Worm (Caenorhabditis elegans) whole organism, L4 larva: ENCODE results near the gene Y46D2A.1.

ENCODE experiments used
- F10B5.3 ChIP-seq: sonication (generic microtip); optimal IDR thresholded peaks from 2 replicates; lab custom pipeline; 2016; ENCODE audit warnings: mild to moderate bottlenecking, missing genetic modification characterization, missing compliant biosample characterization
- T20F7.1 ChIP-seq: fragments of 200-800 bp; sonication (Bioruptor generic); optimal IDR thresholded peaks from 2 replicates; lab custom pipeline; 2018; ENCODE audit warnings: mild to moderate bottlenecking, missing genetic modification characterization, missing compliant biosample characterization
- T26A8.4 ChIP-seq: fragments of 200-800 bp; sonication (Bioruptor generic); IDR thresholded peaks from 2 replicates; pipeline ENCODE4 v1.3.6; 2022; ENCODE audit warnings: missing genetic modification characterization, missing compliant biosample characterization
- Y105C5A.15 ChIP-seq: fragments of 200-800 bp; sonication (Bioruptor generic); IDR thresholded peaks from 2 replicates; pipeline ENCODE4 v1.3.6; 2022; ENCODE audit warnings: missing genetic modification characterization, missing compliant biosample characterization
- Y48G9A.11 ChIP-seq: fragments of 200-800 bp; sonication (Bioruptor generic); IDR thresholded peaks from 2 replicates; pipeline ENCODE4 v1.3.6; 2022; ENCODE audit warnings: missing genetic modification reagents, missing genetic modification characterization, missing compliant biosample characterization
- Y5F2A.4 ChIP-seq: fragments of 200-800 bp; sonication (Bioruptor generic); optimal IDR thresholded peaks from 2 replicates; lab custom pipeline; 2018; ENCODE audit warnings: mild to moderate bottlenecking, missing genetic modification characterization, missing compliant biosample characterization
- Y75B8A.6 ChIP-seq: fragments of 200-800 bp; sonication (Bioruptor generic); IDR thresholded peaks from 2 replicates; pipeline ENCODE4 v1.3.6; 2022; ENCODE audit warnings: missing genetic modification reagents, missing genetic modification characterization, missing compliant biosample characterization
- aly-2 ChIP-seq: sonication (generic microtip); optimal IDR thresholded peaks from 2 replicates; lab custom pipeline; 2018; ENCODE audit warnings: missing biosample characterization, missing genetic modification characterization
- arid-1 ChIP-seq: fragments of 200-800 bp; sonication (Bioruptor generic); conservative IDR thresholded peaks from 2 replicates; pipeline ENCODE4 v1.3.6; 2022; ENCODE audit warnings: missing genetic modification reagents, missing genetic modification characterization, missing compliant biosample characterization
- ceh-62 ChIP-seq: sonication (generic microtip); optimal IDR thresholded peaks from 2 replicates; lab custom pipeline; 2017; ENCODE audit warnings: missing biosample characterization, missing genetic modification characterization
- ceh-82 ChIP-seq: sonication (generic microtip); optimal IDR thresholded peaks from 2 replicates; lab custom pipeline; 2017; ENCODE audit warnings: missing biosample characterization, missing genetic modification characterization
- ces-1 ChIP-seq: fragments of 150-350 bp; sonication (generic microtip); optimal IDR thresholded peaks from 4 replicates; lab custom pipeline; 2014; ENCODE audit warnings: missing biosample characterization, missing genetic modification reagents, missing genetic modification characterization
- cey-2 ChIP-seq: sonication (generic microtip); optimal IDR thresholded peaks from 3 replicates; lab custom pipeline; 2017; ENCODE audit warnings: missing genetic modification characterization, mild to moderate bottlenecking, missing compliant biosample characterization, antibody characterized with exemption, borderline replicate concordance; ENCODE audit not compliant: insufficient read depth
- ctbp-1 ChIP-seq: fragments of 200-800 bp; sonication (Bioruptor generic); IDR thresholded peaks from 2 replicates; pipeline ENCODE4 v1.3.6; 2022; ENCODE audit warnings: missing genetic modification reagents, missing genetic modification characterization, missing compliant biosample characterization
- daf-16 ChIP-seq, 3 experiments: sonication (generic microtip); optimal IDR thresholded peaks; 2 replicates each; lab custom pipeline; 2016 to 2017; ENCODE audit warnings: missing genetic modification characterization in 3 of 3, missing genetic modification reagents in 3 of 3, mild to moderate bottlenecking in 2 of 3, missing compliant biosample characterization in 2 of 3, missing biosample characterization in 1 of 3, moderate library complexity in 1 of 3
- duxl-1 ChIP-seq: sonication (generic microtip); optimal IDR thresholded peaks from 2 replicates; lab custom pipeline; 2016; ENCODE audit warnings: mild to moderate bottlenecking, missing genetic modification characterization, moderate library complexity, missing compliant biosample characterization; ENCODE audit not compliant: poor library complexity
- fkh-10 ChIP-seq: fragments of 150-350 bp; optimal IDR thresholded peaks from 2 replicates; lab custom pipeline; 2014; ENCODE audit warnings: missing biosample characterization, missing genetic modification reagents, missing genetic modification characterization
- gei-8 ChIP-seq: fragments of 200-800 bp; sonication (Bioruptor generic); optimal IDR thresholded peaks from 2 replicates; lab custom pipeline; 2018; ENCODE audit warnings: mild to moderate bottlenecking, missing genetic modification characterization, missing compliant biosample characterization
- hlh-11 ChIP-seq: fragments of 200-800 bp; sonication (Bioruptor generic); optimal IDR thresholded peaks from 2 replicates; lab custom pipeline; 2018; ENCODE audit warnings: mild to moderate bottlenecking, missing genetic modification characterization, missing compliant biosample characterization
- lim-7 ChIP-seq: fragments of 200-800 bp; sonication (Bioruptor generic); IDR thresholded peaks from 2 replicates; pipeline ENCODE4 v1.3.6; 2022; ENCODE audit warnings: missing genetic modification characterization, missing compliant biosample characterization
- lin-29 ChIP-seq: fragments of 200-800 bp; sonication (Bioruptor generic); IDR thresholded peaks from 2 replicates; pipeline ENCODE4 v1.3.6; 2022; ENCODE audit warnings: missing genetic modification reagents, missing genetic modification characterization, missing compliant biosample characterization
- lin-39 ChIP-seq: fragments of 150-350 bp; optimal IDR thresholded peaks from 2 replicates; lab custom pipeline; 2014; ENCODE audit warnings: missing biosample characterization, missing genetic modification reagents, missing genetic modification characterization
- lir-3 ChIP-seq: sonication (generic microtip); optimal IDR thresholded peaks from 2 replicates; lab custom pipeline; 2016; ENCODE audit warnings: mild to moderate bottlenecking, missing genetic modification characterization, missing compliant biosample characterization
- lsy-2 ChIP-seq, 2 experiments: fragments of 150-350 bp in 1 of 2; sonication (generic microtip) in 1 of 2; optimal IDR thresholded peaks; 2 replicates each; lab custom pipeline; 2014 to 2017; ENCODE audit warnings: missing biosample characterization in 2 of 2, missing genetic modification characterization in 2 of 2
- mes-2 ChIP-seq: sonication (generic microtip); optimal IDR thresholded peaks from 2 replicates; lab custom pipeline; 2016; ENCODE audit warnings: missing genotype, mild to moderate bottlenecking, missing genetic modification characterization, missing compliant biosample characterization; ENCODE audit not compliant: poor library complexity, severe bottlenecking
- mxl-2 ChIP-seq: fragments of 200-800 bp; sonication (Bioruptor generic); conservative IDR thresholded peaks from 2 replicates; pipeline ENCODE4 v1.3.6; 2022; ENCODE audit warnings: missing genetic modification reagents, missing genetic modification characterization, missing compliant biosample characterization
- mxl-3 ChIP-seq: fragments of 200-800 bp; sonication (Bioruptor generic); optimal IDR thresholded peaks from 2 replicates; lab custom pipeline; 2018; ENCODE audit warnings: mild to moderate bottlenecking, missing genetic modification characterization, missing compliant biosample characterization
- nhr-111 ChIP-seq: fragments of 200-800 bp; sonication (Bioruptor generic); optimal IDR thresholded peaks from 2 replicates; lab custom pipeline; 2018; ENCODE audit warnings: mild to moderate bottlenecking, missing genetic modification characterization, missing compliant biosample characterization
- nhr-237 ChIP-seq: sonication (generic microtip); optimal IDR thresholded peaks from 2 replicates; lab custom pipeline; 2017; ENCODE audit warnings: missing biosample characterization, missing genetic modification characterization
- nhr-42 ChIP-seq: fragments of 200-800 bp; sonication (Bioruptor generic); IDR thresholded peaks from 2 replicates; pipeline ENCODE4 v1.3.6; 2022; ENCODE audit warnings: missing genetic modification characterization, missing compliant biosample characterization
- nhr-76 ChIP-seq: fragments of 150-350 bp; optimal IDR thresholded peaks from 2 replicates; lab custom pipeline; 2014; ENCODE audit warnings: missing biosample characterization, missing genetic modification characterization
- nhr-77 ChIP-seq: fragments of 150-350 bp; optimal IDR thresholded peaks from 2 replicates; lab custom pipeline; 2014; ENCODE audit warnings: missing biosample characterization, missing genetic modification characterization
- rbr-2 ChIP-seq: sonication (generic microtip); optimal IDR thresholded peaks from 2 replicates; lab custom pipeline; 2016; ENCODE audit warnings: missing genotype, missing genetic modification characterization, missing compliant biosample characterization
- sdz-12 ChIP-seq: fragments of 200-800 bp; sonication (Bioruptor generic); optimal IDR thresholded peaks from 2 replicates; lab custom pipeline; 2018; ENCODE audit warnings: mild to moderate bottlenecking, missing genetic modification characterization, missing compliant biosample characterization
- skn-1 ChIP-seq: fragments of 150-350 bp; optimal IDR thresholded peaks from 2 replicates; lab custom pipeline; 2014; ENCODE audit warnings: missing biosample characterization, missing genetic modification characterization
- snpc-4 ChIP-seq: fragments of 150-350 bp; optimal IDR thresholded peaks from 2 replicates; lab custom pipeline; 2014; ENCODE audit warnings: missing biosample characterization, missing genetic modification characterization
- spr-3 ChIP-seq: fragments of 200-800 bp; sonication (Bioruptor generic); optimal IDR thresholded peaks from 2 replicates; lab custom pipeline; 2018; ENCODE audit warnings: mild to moderate bottlenecking, missing genetic modification characterization, missing compliant biosample characterization
- unc-130 ChIP-seq: sonication (generic microtip); optimal IDR thresholded peaks from 2 replicates; lab custom pipeline; 2016; ENCODE audit warnings: missing genetic modification reagents, missing genetic modification characterization, missing compliant biosample characterization
- unc-39 ChIP-seq: sonication (generic microtip); optimal IDR thresholded peaks from 2 replicates; lab custom pipeline; 2017; ENCODE audit warnings: missing biosample characterization, missing genetic modification characterization
- zfp-2 ChIP-seq: sonication (generic microtip); optimal IDR thresholded peaks from 2 replicates; lab custom pipeline; 2016; ENCODE audit warnings: mild to moderate bottlenecking, missing genetic modification characterization, missing compliant biosample characterization
- zip-11 ChIP-seq: fragments of 200-800 bp; sonication (Bioruptor generic); IDR thresholded peaks from 2 replicates; pipeline ENCODE4 v1.3.6; 2022; ENCODE audit warnings: missing genetic modification characterization, missing compliant biosample characterization
- ztf-11 ChIP-seq: fragments of 150-350 bp; optimal IDR thresholded peaks from 2 replicates; lab custom pipeline; 2014; ENCODE audit warnings: missing biosample characterization, missing genetic modification characterization

Gene Y46D2A.1

ce11 chrII:3367100-3367499 lies 44.7 kb downstream of the Y46D2A.1 start, which contains the start of gene Y49F6C.6:
Gene Y49F6C.6, minus strand, starts transcription at chrII:3367200.
- no peak for TF ChIP-seq daf-16 (GFP tag; optimal IDR thresholded peaks at IDR 0.05; lab: Kevin White, UChicago)
- no peak for TF ChIP-seq daf-16 (tag; optimal IDR thresholded peaks at IDR 0.05; lab: Kevin White, UChicago)
- no peak for TF ChIP-seq ztf-11 (tag; lab: Kevin White, UChicago)
- no peak for TF ChIP-seq ctbp-1 (GFP tag; lab: Robert Waterston, UW)

- TF ChIP-seq T20F7.1 (GFP tag; lab: Kevin White, UChicago) (no peak), nhr-76 (tag; lab: Kevin White, UChicago) (no peak), gei-8 (no peak), lim-7 (GFP tag; lab: Robert Waterston, UW) (no peak), zip-11 (no peak), lin-29 (GFP tag; lab: Robert Waterston, UW) (no peak), ceh-82 (tag; lab: Kevin White, UChicago) (no peak), F10B5.3 (tag; lab: Kevin White, UChicago) (no peak), mxl-2 (GFP tag; lab: Robert Waterston, UW) (no peak), cey-2 (tag; lab: Kevin White, UChicago) (no peak), skn-1 (tag; lab: Kevin White, UChicago) (no peak), lin-39 (tag; lab: Kevin White, UChicago) (no peak), zfp-2 (tag; lab: Kevin White, UChicago) (no peak), sdz-12 (GFP tag; lab: Kevin White, UChicago) (no peak), Y75B8A.6 (no peak), spr-3 (GFP tag; lab: Kevin White, UChicago) (no peak), unc-130 (GFP tag; lab: Kevin White, UChicago) (no peak)
These were observed 45.7 kb downstream of the Y46D2A.1 start, which contains the start of gene Y49F6C.7 for ce11 chrII:3368097-3368496. Gene Y49F6C.7, minus strand, starts transcription at chrII:3368197.

DNA sequence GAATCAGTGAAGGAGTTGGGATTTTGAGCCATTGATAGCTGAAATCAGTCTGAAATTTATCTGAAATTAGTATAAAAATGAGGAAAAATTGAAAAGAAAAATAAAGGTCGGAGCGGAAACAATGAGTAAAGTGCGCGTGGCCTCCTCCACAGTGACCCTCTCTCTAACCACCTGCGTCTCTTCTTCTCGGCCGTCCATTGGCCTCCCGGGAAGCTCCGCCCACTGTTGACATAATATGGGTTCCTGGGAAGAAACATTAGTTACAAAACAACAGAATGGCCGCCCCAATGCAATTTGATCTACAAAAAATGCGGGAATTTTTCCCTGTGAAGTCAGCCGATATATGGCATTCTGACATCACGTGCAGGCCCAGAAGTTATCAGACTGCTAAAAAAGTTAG lies 47.7 kb downstream of the Y46D2A.1 start, which contains the start of gene Y49F6C.8:
Gene Y49F6C.8 (minus strand): TSS at position 51 of the 400 bp plus-strand sequence.
- TF ChIP-seq duxl-1 (tag; lab: Kevin White, UChicago) (peak; percentile 97), ces-1 (no peak), nhr-77 (tag; lab: Kevin White, UChicago) (no peak), hlh-11 (tag; lab: Kevin White, UChicago) (no peak)

ce11 chrII:3371010-3371409 lies 48.7 kb downstream of the Y46D2A.1 start, which contains the start of gene bath-23:
Gene bath-23, plus strand, starts transcription at chrII:3371310.
- TF ChIP-seq lim-7 (GFP tag; lab: Robert Waterston, UW) (no peak), mes-2 (no peak), nhr-237 (tag; lab: Kevin White, UChicago) (no peak)

DNA sequence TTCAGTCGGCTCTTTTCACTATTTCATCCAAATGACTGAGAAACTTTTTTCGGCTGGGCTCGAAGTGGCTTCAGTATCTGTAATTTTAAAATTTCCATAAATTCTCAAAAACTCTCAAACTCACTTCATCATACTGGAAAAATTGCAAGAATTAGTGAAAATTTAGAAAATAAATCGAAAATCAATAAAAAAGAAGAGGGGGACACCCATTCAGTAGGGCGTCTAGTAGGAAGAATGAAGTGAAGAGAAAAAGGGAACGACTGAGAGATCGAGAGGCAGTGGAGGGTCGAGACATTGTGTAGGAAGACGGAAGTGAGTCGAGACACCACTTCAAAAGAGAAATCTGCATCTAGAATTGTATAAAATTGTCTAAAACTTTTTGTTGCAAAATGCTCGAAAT lies 51.5 kb downstream of the Y46D2A.1 start:
- TF ChIP-seq snpc-4 (tag; lab: Kevin White, UChicago) = no peak
- no peak for TF ChIP-seq nhr-42 (GFP tag; lab: Robert Waterston, UW)
- no peak for TF ChIP-seq ceh-62
- TF ChIP-seq nhr-111 = no peak
- no peak for TF ChIP-seq zfp-2 (tag; lab: Kevin White, UChicago)
- no peak for TF ChIP-seq Y5F2A.4
- no peak for TF ChIP-seq unc-39
- TF ChIP-seq, all 104 proteins: peak for 0

- TF ChIP-seq rbr-2 = no peak
- no peak for TF ChIP-seq arid-1 (GFP tag; lab: Robert Waterston, UW)
- no peak for TF ChIP-seq Y48G9A.11 (GFP tag; lab: Robert Waterston, UW)
- no peak for TF ChIP-seq F10B5.3 (tag; lab: Kevin White, UChicago)
- no peak for TF ChIP-seq T26A8.4 (GFP tag; lab: Robert Waterston, UW)
- TF ChIP-seq Y105C5A.15 (GFP tag; lab: Robert Waterston, UW) = no peak
- no peak for TF ChIP-seq aly-2
- no peak for TF ChIP-seq mxl-3
- no peak for TF ChIP-seq lsy-2 (tag; optimal IDR thresholded peaks at IDR 0.05; lab: Kevin White, UChicago)
- no peak for TF ChIP-seq lir-3 (tag; lab: Kevin White, UChicago)
- TF ChIP-seq fkh-10 (GFP tag; lab: Kevin White, UChicago) = no peak
- no peak for TF ChIP-seq mes-2
- no peak for TF ChIP-seq mxl-2 (GFP tag; lab: Robert Waterston, UW)
- no peak for TF ChIP-seq unc-130 (GFP tag; lab: Kevin White, UChicago)
These were observed 52.4 kb downstream of the Y46D2A.1 start, which contains the start of gene bath-10 for ce11 chrII:3374779-3375178. Gene bath-10, plus strand, starts transcription at chrII:3375079.
